Worm (Caenorhabditis elegans): ENCODE data around the gene trpp-1.

DNA sequence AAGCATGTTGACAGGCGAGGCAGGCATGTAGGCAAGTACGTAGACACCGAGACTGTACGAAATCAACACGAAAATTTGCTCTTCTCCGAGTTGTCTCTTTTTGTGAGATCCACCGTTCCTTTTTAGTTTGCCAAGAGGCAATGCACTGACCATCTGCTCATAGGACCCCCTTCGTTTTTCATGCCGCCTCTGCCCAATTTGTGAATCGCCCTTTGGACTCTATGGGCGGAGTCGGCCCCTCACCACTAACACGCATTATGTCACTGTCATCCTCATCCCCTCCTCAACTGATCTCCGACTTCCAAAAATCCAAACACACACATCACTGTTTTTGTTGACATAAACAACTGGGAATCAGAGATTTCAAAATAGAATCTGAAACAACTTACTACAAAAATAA lies 47.5 kb upstream of the trpp-1 start:
- no peak for TF ChIP-seq nhr-12 (tag; optimal IDR thresholded peaks at IDR 0.05)
- no peak for TF ChIP-seq skn-1 (tag; optimal IDR thresholded peaks at IDR 0.05)
- TF ChIP-seq snpc-4 (tag; optimal IDR thresholded peaks at IDR 0.05): no peak
- no peak for TF ChIP-seq lin-14 (GFP tag; optimal IDR thresholded peaks at IDR 0.05)
- TF ChIP-seq hpl-2 (GFP tag; optimal IDR thresholded peaks at IDR 0.05): no peak
- no peak for TF ChIP-seq egl-13 (tag; optimal IDR thresholded peaks at IDR 0.05)
- no peak for TF ChIP-seq efl-1 (optimal IDR thresholded peaks at IDR 0.05)
- no peak for TF ChIP-seq efl-1 (GFP tag; optimal IDR thresholded peaks at IDR 0.05 in 1 of 2)
- TF ChIP-seq ama-1 (optimal IDR thresholded peaks at IDR 0.05): no peak
- TF ChIP-seq mdl-1 (tag; optimal IDR thresholded peaks at IDR 0.05): no peak
- no peak for TF ChIP-seq blmp-1 (tag; optimal IDR thresholded peaks at IDR 0.05)
- no peak for TF ChIP-seq nhr-28 (tag; optimal IDR thresholded peaks at IDR 0.05)
